Worm (Caenorhabditis elegans) whole organism, L3 larva: ENCODE measurements around the gene F44E2.10.

Experiments
- ama-1 ChIP-seq: fragments of 150-350 bp; optimal IDR thresholded peaks from 2 replicates; lab custom pipeline; 2018
- daf-12 ChIP-seq: fragments of 150-350 bp; optimal IDR thresholded peaks from 2 replicates; lab custom pipeline; 2014; ENCODE audit warnings: missing biosample characterization, missing genetic modification reagents, missing genetic modification characterization
- sea-2 ChIP-seq: fragments of 150-350 bp; sonication (generic microtip); optimal IDR thresholded peaks from 4 replicates; lab custom pipeline; 2014; ENCODE audit warnings: missing biosample characterization, missing genetic modification reagents, missing genetic modification characterization
- skn-1 ChIP-seq: fragments of 150-350 bp; optimal IDR thresholded peaks from 2 replicates; lab custom pipeline; 2014; ENCODE audit warnings: missing biosample characterization, missing genetic modification characterization
- snpc-4 ChIP-seq: fragments of 150-350 bp; optimal IDR thresholded peaks from 2 replicates; lab custom pipeline; 2014; ENCODE audit warnings: missing biosample characterization, missing genetic modification characterization
- tbx-2 ChIP-seq: sonication (generic microtip); optimal IDR thresholded peaks from 2 replicates; lab custom pipeline; 2016; ENCODE audit warnings: mild to moderate bottlenecking, missing genetic modification characterization, missing compliant biosample characterization
- zag-1 ChIP-seq: fragments of 150-350 bp; optimal IDR thresholded peaks from 2 replicates; lab custom pipeline; 2014; ENCODE audit warnings: missing biosample characterization, missing genetic modification characterization

ce11 chrIII:8791235-8791634 lies 39.7 kb downstream of the F44E2.10 start, which contains the start of the genes zfp-1 and F54F2.14:
- no peak for TF ChIP-seq sea-2 (GFP tag; lab: Kevin White, UChicago)
- TF ChIP-seq tbx-2 (tag; lab: Kevin White, UChicago): no peak
- TF ChIP-seq daf-12 (tag; lab: Kevin White, UChicago): no peak
- no peak for TF ChIP-seq skn-1 (tag; lab: Kevin White, UChicago)
- no peak for TF ChIP-seq zag-1 (tag; lab: Kevin White, UChicago)
- no peak for TF ChIP-seq ama-1 (lab: Kevin White, UChicago)
- TF ChIP-seq snpc-4 (tag; lab: Kevin White, UChicago): no peak
